Worm (Caenorhabditis elegans) whole organism, dauer: Measurements from ENCODE around the gene F09B9.4.

Experiments used
- unc-62 ChIP-seq: sonication (generic microtip); optimal IDR thresholded peaks from 2 replicates; lab custom pipeline; 2017; ENCODE audit warnings: missing biosample characterization, missing genetic modification reagents, missing genetic modification characterization

F09B9.4 gene

DNA sequence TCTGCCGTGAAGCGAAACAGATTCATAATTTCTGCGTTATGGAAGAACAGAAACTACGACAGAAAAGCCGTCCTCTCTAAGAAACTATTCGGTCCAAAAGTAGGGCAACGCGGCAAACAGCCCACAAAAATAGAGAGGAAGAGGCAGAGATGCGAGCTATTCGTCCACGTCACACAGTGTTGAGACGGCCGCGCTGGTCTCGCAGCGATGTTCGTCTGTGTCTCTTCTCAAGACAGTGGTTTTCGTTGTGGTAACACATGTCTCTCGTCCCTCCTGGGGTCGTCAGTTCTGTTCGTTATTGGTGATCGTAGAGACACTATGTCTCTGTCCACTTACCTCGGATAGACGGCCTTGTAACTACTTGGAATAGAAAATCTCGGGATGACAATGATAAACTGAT is 1.7 kb upstream of the F09B9.4 start, which contains the start of gene erd-2.1:
Gene erd-2.1, minus strand, starts transcription at position 114 of the 400 bp plus-strand sequence.
- TF ChIP-seq unc-62 (GFP tag; lab: Kevin White, UChicago) = no peak

DNA sequence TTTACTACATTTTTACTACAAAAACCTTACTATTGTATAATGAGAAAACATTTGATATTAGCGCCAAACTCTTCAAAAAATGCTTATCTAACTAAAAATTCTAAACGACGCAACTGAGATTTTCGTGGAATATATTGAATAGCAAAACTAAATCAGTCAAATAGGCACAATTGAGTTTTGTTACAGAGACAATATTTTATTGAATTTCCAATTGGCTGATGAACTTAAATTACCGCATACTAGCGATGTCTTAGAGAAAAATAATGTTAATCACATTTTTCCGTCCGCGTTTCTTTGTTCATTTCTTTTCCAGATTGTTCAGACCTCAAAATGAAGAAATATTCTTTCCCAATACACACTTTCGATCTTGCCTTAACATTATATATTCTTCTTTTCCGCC is 2.0 kb downstream of the F09B9.4 start:
- no peak for TF ChIP-seq unc-62 (GFP tag; lab: Kevin White, UChicago)

DNA sequence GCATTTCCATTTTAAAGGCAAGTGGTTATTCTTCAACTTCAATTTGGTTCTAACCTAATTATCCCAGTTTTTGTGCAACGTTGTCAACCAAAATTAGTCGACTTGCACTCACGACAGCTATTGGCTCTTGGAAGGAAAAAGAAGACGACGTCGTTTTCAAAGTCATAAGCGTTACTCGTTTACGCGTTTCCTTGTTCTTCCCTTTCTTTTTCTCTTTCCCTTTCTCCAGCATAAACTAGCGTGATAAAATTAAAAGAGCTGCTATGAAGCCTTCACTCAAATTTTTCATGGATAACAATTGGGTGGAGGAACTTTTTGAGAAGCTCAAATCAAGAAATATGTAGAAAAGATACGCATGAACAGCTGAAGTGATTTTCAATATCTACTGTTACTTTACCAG is 2.8 kb downstream of the F09B9.4 start:
- no peak for TF ChIP-seq unc-62 (GFP tag; lab: Kevin White, UChicago)

DNA sequence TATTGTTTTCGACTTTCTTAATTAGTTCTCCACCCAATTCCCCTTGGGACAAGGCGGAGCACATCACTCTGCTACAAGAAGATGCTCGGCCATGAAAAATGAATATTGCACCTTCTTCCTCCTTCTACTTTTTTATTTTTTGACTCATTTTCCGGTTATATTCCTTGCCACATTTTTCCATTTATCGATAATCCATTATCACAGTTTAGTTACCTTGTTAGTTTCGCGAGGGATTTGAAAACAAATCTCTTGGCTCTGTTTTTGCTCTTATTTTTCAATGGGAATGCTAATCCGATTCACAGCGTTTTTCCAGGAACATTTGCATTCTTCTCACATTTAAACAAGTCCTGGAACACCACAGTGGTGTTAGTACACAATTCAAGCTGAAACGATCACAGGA is 6.6 kb downstream of the F09B9.4 start, which contains the start of gene rnp-9:
Gene rnp-9, plus strand, starts transcription at position 301 of the 400 bp plus-strand sequence.
- TF ChIP-seq unc-62 (GFP tag; lab: Kevin White, UChicago) = no peak

DNA sequence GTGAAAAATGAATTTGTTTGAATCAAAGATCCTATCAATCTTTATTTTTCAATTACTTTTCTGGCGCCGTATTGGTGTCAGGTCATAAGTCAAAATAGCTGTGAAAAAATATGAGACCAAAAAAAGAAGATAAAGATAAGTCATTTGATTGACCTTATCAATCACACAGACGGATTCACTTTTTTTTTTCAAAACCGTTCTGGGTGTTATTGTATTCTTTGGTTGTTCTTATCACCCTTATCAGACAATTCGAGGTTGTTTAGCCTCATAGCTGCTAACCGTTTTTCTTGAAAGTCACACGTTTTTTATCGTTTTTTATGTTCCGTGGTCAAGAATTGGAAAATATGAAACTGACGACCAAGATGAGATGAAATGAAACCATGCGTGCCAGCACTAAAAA is 8.1 kb downstream of the F09B9.4 start:
- no peak for TF ChIP-seq unc-62 (GFP tag; lab: Kevin White, UChicago)

DNA sequence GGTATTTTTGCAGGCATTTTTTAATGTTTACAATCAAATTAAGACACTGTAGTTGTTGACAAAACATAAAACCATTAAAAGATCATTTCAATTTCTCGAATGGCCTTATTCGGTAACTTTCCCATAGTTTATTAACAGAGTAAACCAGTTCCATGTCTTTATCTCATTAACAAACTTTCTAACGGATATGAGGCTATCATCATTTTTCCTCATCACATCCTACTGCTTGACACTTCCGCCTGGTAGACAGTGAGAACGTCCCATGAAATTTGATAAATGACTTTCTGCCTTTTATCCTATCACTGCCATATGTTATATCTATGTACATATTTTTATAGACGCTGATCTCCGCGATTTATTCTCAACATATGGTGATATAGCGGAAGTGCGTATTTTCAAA is 10.2 kb downstream of the F09B9.4 start:
- no peak for TF ChIP-seq unc-62 (GFP tag; lab: Kevin White, UChicago)

DNA sequence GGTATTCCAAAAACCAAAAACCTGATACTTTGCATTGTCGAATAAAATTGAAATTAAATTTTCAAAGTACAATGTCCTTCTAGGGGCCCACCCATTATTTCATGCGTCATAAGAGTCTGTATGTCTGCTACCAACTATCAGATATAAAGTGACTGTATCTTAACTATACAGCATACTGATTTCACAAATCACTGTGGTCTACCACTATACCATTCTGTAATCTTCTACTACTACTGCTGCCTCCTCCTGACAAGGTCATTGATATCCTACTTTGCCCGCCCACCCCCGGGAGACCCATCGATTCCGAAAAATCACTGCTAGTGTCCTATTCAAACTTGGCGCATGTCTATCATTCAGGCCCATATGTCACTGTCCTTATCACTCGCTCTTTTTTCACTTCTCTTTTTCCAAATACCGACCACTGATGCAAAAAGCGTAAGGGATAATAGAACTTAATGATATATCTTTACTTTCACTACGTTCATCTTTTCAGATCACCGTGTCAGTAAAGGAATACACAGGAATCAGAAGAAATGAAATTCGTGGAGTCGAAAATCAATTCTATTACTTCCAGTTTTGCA is 11.7 kb downstream of the F09B9.4 start, which contains the start of gene C07A4.2:
Gene C07A4.2, plus strand, starts transcription at position 195 of the 581 bp plus-strand sequence.
- no peak for TF ChIP-seq unc-62 (GFP tag; lab: Kevin White, UChicago)

DNA sequence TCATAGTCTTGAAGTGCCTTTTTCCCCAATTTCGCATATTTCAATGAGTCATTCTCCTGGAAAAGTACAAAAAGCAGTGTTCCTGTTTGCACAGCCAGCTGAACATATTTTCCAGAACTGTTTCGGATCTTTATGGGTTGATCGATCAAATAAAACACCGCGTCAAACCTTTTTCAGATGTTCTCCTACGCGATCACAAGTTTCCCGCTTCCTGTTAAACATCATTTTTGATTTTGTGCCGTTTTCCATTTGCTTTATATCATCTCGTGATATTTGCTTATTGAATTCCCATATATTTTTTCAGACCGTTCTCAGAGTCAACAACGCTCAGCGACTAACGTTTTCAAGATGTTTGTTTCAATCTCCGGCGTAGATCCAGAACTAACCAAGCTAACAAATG is 14.3 kb downstream of the F09B9.4 start, which contains the start of gene C07A4.3:
Gene C07A4.3, plus strand, starts transcription at position 301 of the 400 bp plus-strand sequence.
- TF ChIP-seq unc-62 (GFP tag; lab: Kevin White, UChicago) = no peak

DNA sequence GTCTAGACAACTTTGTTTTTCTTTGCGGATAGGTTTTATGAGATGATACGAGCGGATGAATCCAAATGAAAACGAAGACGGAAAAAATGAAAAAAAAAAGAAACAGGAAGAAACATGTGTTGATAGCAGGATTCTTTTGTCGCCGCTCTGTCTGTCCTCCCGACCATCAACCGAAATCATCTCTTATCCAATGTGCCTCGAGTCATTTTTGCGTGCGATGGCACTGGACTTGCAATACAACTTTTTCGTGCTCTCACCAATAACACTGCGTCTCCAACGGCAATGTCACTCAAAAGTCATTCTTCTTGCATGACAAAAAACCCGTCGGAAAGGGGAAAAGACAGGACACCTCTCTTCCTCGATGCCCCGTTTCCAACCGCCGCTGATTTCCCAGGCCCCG is 15.9 kb downstream of the F09B9.4 start, which contains the start of gene ncs-4:
Gene ncs-4, plus strand, starts transcription at position 227 of the 400 bp plus-strand sequence.
- TF ChIP-seq unc-62 (GFP tag; lab: Kevin White, UChicago) = no peak

DNA sequence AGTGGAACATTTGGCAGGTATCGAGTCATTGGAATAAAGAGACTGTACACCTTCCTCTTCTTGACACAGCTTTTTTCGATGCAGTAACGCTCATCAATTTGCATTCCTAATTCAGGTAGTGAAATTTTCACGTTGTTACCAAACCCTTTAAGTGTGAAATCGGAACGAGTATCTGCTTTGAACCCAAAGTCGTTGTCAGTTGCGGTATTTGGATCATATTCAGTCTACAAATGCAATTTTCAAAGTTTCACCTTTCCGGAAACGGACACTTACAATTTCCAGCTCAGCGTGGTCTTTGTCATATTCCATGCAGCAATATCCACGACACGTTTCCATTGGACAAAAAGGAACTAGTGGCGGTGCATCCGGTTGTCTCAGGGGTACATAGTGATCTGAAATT is 22.2 kb downstream of the F09B9.4 start:
- TF ChIP-seq unc-62 (GFP tag; lab: Kevin White, UChicago) = no peak

DNA sequence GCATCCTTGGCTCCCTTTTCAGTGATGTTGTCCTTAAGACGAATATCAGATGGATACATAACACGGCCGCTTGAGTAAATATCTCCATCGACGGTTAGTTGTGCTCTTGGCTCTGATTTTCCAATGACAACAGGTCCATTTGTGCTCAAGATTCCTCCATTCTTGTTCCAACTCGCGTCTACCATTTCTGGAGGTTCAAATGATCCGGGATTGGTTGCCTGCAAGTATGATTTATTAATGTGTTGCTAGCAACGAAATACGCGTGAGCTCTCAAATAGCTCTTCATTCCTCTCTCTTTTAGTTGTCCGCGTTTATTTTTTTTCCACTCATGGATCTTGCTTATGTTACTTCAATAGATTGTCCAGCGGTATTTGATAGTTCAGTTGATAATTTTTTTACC is 23.3 kb downstream of the F09B9.4 start, which contains the start of gene arrd-28:
Gene arrd-28, plus strand, starts transcription at position 301 of the 400 bp plus-strand sequence.
- TF ChIP-seq unc-62 (GFP tag; lab: Kevin White, UChicago) = no peak

DNA sequence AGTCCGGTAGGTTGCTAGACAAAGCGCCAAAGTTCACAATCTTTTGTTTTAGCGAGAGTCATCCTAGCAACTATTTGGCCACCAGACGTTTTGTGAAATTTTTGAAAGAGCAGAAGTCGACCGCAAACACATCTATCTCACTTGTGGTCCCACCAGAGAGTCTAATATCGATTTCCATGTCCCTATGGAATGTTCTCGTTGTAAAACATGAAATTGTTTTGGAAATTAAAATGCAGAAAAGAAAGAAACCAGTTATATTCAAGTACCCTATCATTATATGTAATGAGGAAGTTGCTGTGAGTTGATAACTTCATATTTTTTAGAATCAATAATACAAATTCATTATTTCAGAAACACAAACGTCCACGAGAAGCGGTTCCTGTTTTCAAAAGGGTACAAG is 24.3 kb downstream of the F09B9.4 start:
- TF ChIP-seq unc-62 (GFP tag; lab: Kevin White, UChicago) = no peak

DNA sequence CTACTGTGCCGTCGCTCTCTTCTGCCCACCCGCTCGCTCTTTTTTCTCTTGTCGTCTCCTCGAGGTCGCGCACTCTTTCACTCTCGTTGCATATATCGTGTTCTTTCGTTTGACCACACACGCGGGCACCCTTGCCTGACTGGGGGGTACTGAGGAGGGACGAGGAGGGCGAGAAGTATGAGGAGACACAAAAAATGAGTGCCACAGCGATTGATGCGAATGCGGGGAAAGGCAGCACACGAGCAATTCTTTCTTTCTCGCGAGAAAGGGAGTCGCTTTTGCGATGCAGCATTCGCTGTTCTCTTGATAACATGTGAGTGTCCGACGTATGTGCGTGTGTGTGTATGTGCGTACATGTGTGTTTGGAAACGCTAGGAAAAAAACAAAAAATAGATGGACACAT is 28.1 kb downstream of the F09B9.4 start:
- TF ChIP-seq unc-62 (GFP tag; lab: Kevin White, UChicago) = no peak

DNA sequence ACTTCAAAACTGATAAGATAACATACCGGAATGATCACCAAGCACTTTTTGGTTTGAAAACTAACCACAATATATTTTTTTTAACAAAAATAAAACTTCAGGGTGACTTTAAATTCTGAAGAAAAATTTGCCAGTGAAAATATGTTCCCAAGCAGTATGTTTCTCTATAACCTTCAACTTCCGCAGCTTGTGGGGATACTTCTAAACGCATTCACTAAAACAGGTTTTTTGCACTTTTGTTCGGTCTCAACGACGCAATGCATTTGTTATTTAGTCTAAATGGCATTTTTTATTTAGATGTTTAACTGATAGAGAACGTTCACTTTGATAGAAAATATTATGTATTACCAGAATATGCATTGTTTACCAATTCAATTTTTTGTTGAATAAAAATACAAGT is 28.8 kb downstream of the F09B9.4 start:
- no peak for TF ChIP-seq unc-62 (GFP tag; lab: Kevin White, UChicago)

DNA sequence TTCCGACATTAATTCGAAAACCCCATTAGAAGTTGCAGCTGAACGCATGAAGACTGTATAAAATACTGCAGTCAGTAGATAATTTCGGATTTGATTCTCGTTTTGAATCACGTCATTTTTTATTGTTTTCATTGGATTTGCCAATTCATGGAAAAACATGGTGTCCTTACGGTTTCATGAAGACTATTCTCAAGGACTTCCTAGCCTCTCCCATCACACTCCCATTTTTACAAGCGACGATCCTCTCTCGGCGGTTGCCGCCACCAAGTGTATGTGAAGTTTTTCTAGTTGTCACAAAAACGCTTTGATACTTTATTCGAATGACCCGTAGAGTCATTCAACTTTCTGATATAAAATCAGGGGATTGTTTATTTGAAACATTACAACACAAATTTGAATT is 29.4 kb downstream of the F09B9.4 start:
- no peak for TF ChIP-seq unc-62 (GFP tag; lab: Kevin White, UChicago)

DNA sequence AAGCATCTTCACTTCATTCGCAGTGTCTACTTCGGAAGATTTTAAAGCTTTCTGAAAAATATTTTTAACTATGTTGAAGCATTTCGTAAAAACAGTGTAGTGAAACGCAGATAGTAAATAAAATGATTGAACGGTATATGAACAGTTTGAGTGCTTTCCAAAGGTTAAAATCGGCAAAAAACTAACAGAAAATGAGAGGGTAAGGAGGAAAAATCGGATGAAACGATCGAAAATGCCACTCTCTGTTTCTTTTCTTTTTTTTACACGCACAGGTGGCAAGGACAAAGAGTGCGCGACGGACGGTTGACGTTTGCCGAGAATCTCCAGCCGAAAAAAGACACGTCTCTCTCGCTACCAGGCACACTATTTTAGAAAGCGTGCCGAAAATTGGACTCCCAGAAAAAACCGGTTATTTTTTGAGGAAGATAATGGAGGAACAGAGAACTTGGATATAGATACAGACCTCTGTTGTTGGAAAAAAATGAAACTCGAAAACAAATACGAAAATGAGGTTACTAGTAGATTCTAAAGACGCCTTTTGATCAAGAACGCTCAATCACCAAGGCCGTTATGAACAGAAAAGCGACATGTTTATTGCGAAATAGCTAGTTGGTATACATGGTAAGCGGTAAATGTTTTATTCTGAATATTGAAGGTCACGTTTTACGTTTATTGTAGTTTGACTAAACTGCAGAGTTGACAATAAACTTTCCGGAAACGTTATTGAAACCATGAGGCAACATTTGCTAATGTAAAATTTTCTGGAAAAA is 34.1 kb downstream of the F09B9.4 start, which contains the start of gene myrf-2:
Gene myrf-2, minus strand, starts transcription at position 51 of the 770 bp plus-strand sequence.
- no peak for TF ChIP-seq unc-62 (GFP tag; lab: Kevin White, UChicago)
